Fruit fly (Drosophila melanogaster): ENCODE data around the gene CG4972.

DNA sequence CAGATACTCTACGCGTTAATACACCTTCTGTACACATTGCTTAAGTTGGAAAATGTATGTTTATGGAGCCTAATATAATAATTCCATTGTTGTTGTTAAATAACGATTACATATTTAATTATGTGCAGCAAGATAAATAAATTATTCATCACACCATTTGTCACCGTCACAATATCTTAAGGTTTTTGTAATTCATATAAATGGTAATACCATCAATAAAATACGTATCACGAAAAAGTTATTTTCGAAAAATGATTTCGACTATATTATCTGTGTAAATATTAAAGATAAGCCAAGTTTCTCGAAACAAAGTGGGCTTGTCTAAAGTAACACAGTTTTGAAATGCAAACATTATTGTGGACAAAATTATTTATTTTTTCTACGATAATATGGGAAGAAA lies 7.6 kb downstream of the CG4972 start, which contains the start of gene CG4995:
- TF ChIP-seq CG6808 (GFP tag; optimal IDR thresholded peaks at IDR 0.05) (no peak), CG8632 (GFP tag; optimal IDR thresholded peaks at IDR 0.05) (no peak), Met (GFP tag; optimal IDR thresholded peaks at IDR 0.05) (no peak), Eip78C (GFP tag) (peak; percentile 61), Eip93F (GFP tag; optimal IDR thresholded peaks at IDR 0.05) (no peak), Gug (GFP tag; IDR thresholded peaks at IDR 0.05) (no peak), CG6163 (GFP tag; IDR thresholded peaks at IDR 0.05) (no peak), achi (GFP tag; optimal IDR thresholded peaks at IDR 0.05) (no peak), CG6276 (GFP tag; optimal IDR thresholded peaks at IDR 0.05) (no peak), Sox15 (GFP tag; optimal IDR thresholded peaks at IDR 0.05) (no peak), CG10669 (GFP tag; optimal IDR thresholded peaks at IDR 0.05) (no peak), Blimp-1 (GFP tag; optimal IDR thresholded peaks at IDR 0.05) (no peak), CG6854 (GFP tag; optimal IDR thresholded peaks at IDR 0.05) (no peak)
